Fruit fly (Drosophila melanogaster) whole organism, embryonic: ENCODE measurements around the gene Trf4-1.

Experiments used
- Aef1 ChIP-seq: fragments of 200-800 bp; sonication (Bioruptor generic); IDR thresholded peaks from 3 replicates; pipeline ENCODE4 v1.3.6; 2022; ENCODE audit warnings: missing biosample characterization, missing genetic modification characterization
- Awh ChIP-seq: fragments of 200-800 bp; sonication (Bioruptor generic); IDR thresholded peaks from 2 replicates; pipeline ENCODE4, ENCODE4 v1.3.6; 2022; ENCODE audit warnings: missing biosample characterization, missing genetic modification characterization
- B-H1 ChIP-seq: fragments of 200-800 bp; sonication (Bioruptor generic); IDR thresholded peaks from 3 replicates; pipeline ENCODE4 v1.3.6; 2022; ENCODE audit warnings: missing biosample characterization, missing genetic modification characterization
- Bgb ChIP-seq: fragments of 200-800 bp; sonication (Bioruptor generic); IDR thresholded peaks from 2 replicates; pipeline ENCODE4 v1.3.6; 2022; ENCODE audit warnings: missing biosample characterization, missing genetic modification characterization; ENCODE audit not compliant: partially characterized antibody
- CG10209 ChIP-seq: fragments of 200-800 bp; sonication (Bioruptor generic); optimal IDR thresholded peaks from 3 replicates; lab custom pipeline; 2017; ENCODE audit warnings: missing biosample characterization, mild to moderate bottlenecking, missing genetic modification characterization, missing genetic modification reagents
- CG11247 ChIP-seq: fragments of 200-800 bp; sonication (Bioruptor generic); IDR thresholded peaks from 2 replicates; pipeline ENCODE4 v1.3.6; 2022; ENCODE audit warnings: missing biosample characterization, missing genetic modification characterization
- CG11398 ChIP-seq: fragments of 200-800 bp; sonication (Bioruptor generic); optimal IDR thresholded peaks from 2 replicates; lab custom pipeline; 2016; ENCODE audit warnings: missing biosample characterization, missing genetic modification characterization
- CG11504 ChIP-seq: fragments of 200-800 bp; sonication (Bioruptor generic); optimal IDR thresholded peaks from 3 replicates; lab custom pipeline; 2019; ENCODE audit warnings: missing biosample characterization, mild to moderate bottlenecking, missing genetic modification characterization, moderate library complexity
- CG11695 ChIP-seq: fragments of 200-800 bp; sonication (Bioruptor generic); IDR thresholded peaks from 3 replicates; pipeline ENCODE4 v1.3.6; 2022; ENCODE audit warnings: missing biosample characterization, missing genetic modification characterization
- CG11696 ChIP-seq: fragments of 200-800 bp; sonication (Bioruptor generic); IDR thresholded peaks from 2 replicates; pipeline ENCODE4 v1.3.6; 2022; ENCODE audit warnings: missing biosample characterization, missing genetic modification characterization
- CG13424 ChIP-seq: fragments of 200-800 bp; sonication (Bioruptor generic); optimal IDR thresholded peaks from 2 replicates; lab custom pipeline; 2019; ENCODE audit warnings: missing biosample characterization, mild to moderate bottlenecking, missing genetic modification characterization, moderate library complexity
- CG13775 ChIP-seq: fragments of 200-800 bp; sonication (Bioruptor generic); optimal IDR thresholded peaks from 3 replicates; lab custom pipeline; 2017; ENCODE audit warnings: missing biosample characterization, mild to moderate bottlenecking, missing genetic modification characterization
- CG1792 ChIP-seq: fragments of 200-800 bp; sonication (Bioruptor generic); optimal IDR thresholded peaks from 2 replicates; lab custom pipeline; 2016; ENCODE audit warnings: missing biosample characterization, missing genetic modification characterization
- CG2120 ChIP-seq: fragments of 200-800 bp; sonication (Bioruptor generic); optimal IDR thresholded peaks from 3 replicates; lab custom pipeline; 2016; ENCODE audit warnings: missing biosample characterization, missing genetic modification characterization
- CG2202 ChIP-seq: fragments of 200-800 bp; sonication (Bioruptor generic); optimal IDR thresholded peaks from 2 replicates; lab custom pipeline; 2018; ENCODE audit warnings: missing biosample characterization, mild to moderate bottlenecking, missing genetic modification characterization
- CG30403 ChIP-seq: fragments of 200-800 bp; sonication (Bioruptor generic); optimal IDR thresholded peaks from 3 replicates; lab custom pipeline; 2016; ENCODE audit warnings: missing biosample characterization, missing genetic modification characterization
- CG34224 ChIP-seq: fragments of 200-800 bp; sonication (Bioruptor generic); IDR thresholded peaks from 3 replicates; pipeline ENCODE4 v1.3.6; 2022; ENCODE audit warnings: missing biosample characterization, missing genetic modification characterization; ENCODE audit not compliant: partially characterized antibody
- CG4730 ChIP-seq: fragments of 200-800 bp; sonication (Bioruptor generic); IDR thresholded peaks from 2 replicates; pipeline ENCODE4 v1.3.6; 2022; ENCODE audit warnings: missing biosample characterization, missing genetic modification characterization
- CG5180 ChIP-seq: fragments of 200-800 bp; sonication (Bioruptor generic); optimal IDR thresholded peaks from 3 replicates; lab custom pipeline; 2017; ENCODE audit warnings: missing biosample characterization, missing genetic modification characterization, mild to moderate bottlenecking, moderate library complexity, missing genetic modification reagents
- CG5953 ChIP-seq: fragments of 200-800 bp; sonication (Bioruptor generic); IDR thresholded peaks from 2 replicates; pipeline ENCODE4 v1.3.6; 2022; ENCODE audit warnings: missing biosample characterization, missing genetic modification characterization
- CG6813 ChIP-seq: fragments of 200-800 bp; sonication (Bioruptor generic); optimal IDR thresholded peaks from 2 replicates; lab custom pipeline; 2017; ENCODE audit warnings: missing biosample characterization, missing genetic modification characterization, mild to moderate bottlenecking, moderate library complexity, missing genetic modification reagents
- CG8765 ChIP-seq: fragments of 200-800 bp; sonication (Bioruptor generic); IDR thresholded peaks from 2 replicates; pipeline ENCODE4 v1.3.6; 2022; ENCODE audit warnings: missing biosample characterization, missing genetic modification characterization
- CG9727 ChIP-seq: fragments of 200-800 bp; sonication (Bioruptor generic); optimal IDR thresholded peaks from 3 replicates; lab custom pipeline; 2017; ENCODE audit warnings: missing biosample characterization, mild to moderate bottlenecking, missing genetic modification characterization
- CG9817 ChIP-seq: fragments of 200-800 bp; sonication (Bioruptor generic); optimal IDR thresholded peaks from 2 replicates; lab custom pipeline; 2018; ENCODE audit warnings: missing biosample characterization, mild to moderate bottlenecking, missing genetic modification characterization, moderate library complexity
- Dip2 ChIP-seq: fragments of 200-800 bp; sonication (Bioruptor generic); IDR thresholded peaks from 2 replicates; pipeline ENCODE4 v1.3.6; 2022; ENCODE audit warnings: missing biosample characterization, missing genetic modification characterization
- HLHmδ ChIP-seq: fragments of 200-800 bp; sonication (Bioruptor generic); optimal IDR thresholded peaks from 2 replicates; lab custom pipeline; 2018; ENCODE audit warnings: missing biosample characterization, mild to moderate bottlenecking, missing genetic modification characterization, moderate library complexity
- Optix ChIP-seq: fragments of 200-800 bp; sonication (Bioruptor generic); IDR thresholded peaks from 3 replicates; pipeline ENCODE4 v1.3.6; 2022; ENCODE audit warnings: missing biosample characterization, missing genetic modification characterization
- Poxn ChIP-seq: fragments of 200-800 bp; sonication (Bioruptor generic); IDR thresholded peaks from 2 replicates; pipeline ENCODE4 v1.3.6; 2022; ENCODE audit warnings: missing biosample characterization, missing genetic modification characterization
- Sry-β ChIP-seq: fragments of 200-800 bp; sonication (Bioruptor generic); optimal IDR thresholded peaks from 2 replicates; lab custom pipeline; 2018; ENCODE audit warnings: missing biosample characterization, mild to moderate bottlenecking, missing genetic modification characterization, moderate library complexity
- al ChIP-seq: fragments of 200-800 bp; sonication (Bioruptor generic); IDR thresholded peaks from 2 replicates; pipeline ENCODE4 v1.3.6; 2022; ENCODE audit warnings: missing biosample characterization, missing genetic modification characterization
- chinmo ChIP-seq: fragments of 200-800 bp; sonication (Bioruptor generic); IDR thresholded peaks from 4 replicates; pipeline ENCODE4 v1.3.6; 2022; ENCODE audit warnings: missing biosample characterization, missing genetic modification characterization; ENCODE audit not compliant: partially characterized antibody
- chm ChIP-seq: fragments of 200-800 bp; sonication (Bioruptor generic); IDR thresholded peaks from 2 replicates; pipeline ENCODE4 v1.3.6; 2022; ENCODE audit warnings: missing biosample characterization, missing genetic modification characterization
- dmrt99B ChIP-seq: fragments of 200-800 bp; sonication (Bioruptor generic); optimal IDR thresholded peaks from 2 replicates; lab custom pipeline; 2018; ENCODE audit warnings: missing biosample characterization, mild to moderate bottlenecking, missing genetic modification characterization, moderate library complexity
- dpn ChIP-seq, 2 experiments: fragments of 200-800 bp; sonication (Bioruptor generic); optimal IDR thresholded peaks; 3 replicates each; lab custom pipeline; 2016; ENCODE audit warnings: missing biosample characterization in 2 of 2, missing genetic modification characterization in 2 of 2
- dysf ChIP-seq: fragments of 200-800 bp; sonication (Bioruptor generic); IDR thresholded peaks from 3 replicates; pipeline ENCODE4 v1.3.6; 2022; ENCODE audit warnings: missing biosample characterization, missing genetic modification characterization
- gfzf ChIP-seq: fragments of 200-800 bp; sonication (Bioruptor generic); optimal IDR thresholded peaks from 2 replicates; lab custom pipeline; 2016; ENCODE audit warnings: missing biosample characterization, mild to moderate bottlenecking, missing genetic modification characterization, moderate library complexity
- gsb ChIP-seq: fragments of 200-800 bp; sonication (Bioruptor generic); IDR thresholded peaks from 2 replicates; pipeline ENCODE4 v1.3.6; 2022; ENCODE audit warnings: missing biosample characterization, missing genetic modification characterization
- h ChIP-seq: fragments of >200 bp; optimal IDR thresholded peaks from 2 replicates; lab custom pipeline; 2017
- hkb ChIP-seq, 2 experiments: fragments of 200-800 bp in 1 of 2; fragments of >200 bp in 1 of 2; sonication (Bioruptor generic) in 1 of 2; IDR thresholded peaks in 1 of 2; optimal IDR thresholded peaks in 1 of 2; 2 replicates each; pipeline versions ENCODE4 v1.3.6 to Lab custom; 2017 to 2022; ENCODE audit warnings: missing biosample characterization in 1 of 2, missing genetic modification characterization in 1 of 2
- jigr1 ChIP-seq: fragments of 200-800 bp; sonication (Bioruptor generic); IDR thresholded peaks from 3 replicates; pipeline ENCODE4 v1.3.6; 2022; ENCODE audit warnings: missing biosample characterization, missing genetic modification characterization
- kah ChIP-seq: fragments of 200-800 bp; sonication (Bioruptor generic); optimal IDR thresholded peaks from 2 replicates; lab custom pipeline; 2018; ENCODE audit warnings: missing biosample characterization, mild to moderate bottlenecking, missing genetic modification characterization
- mam ChIP-seq: fragments of 200-800 bp; sonication (Bioruptor generic); optimal IDR thresholded peaks from 3 replicates; lab custom pipeline; 2016; ENCODE audit warnings: missing biosample characterization, missing genetic modification characterization
- nom ChIP-seq: fragments of 200-800 bp; sonication (Bioruptor generic); optimal IDR thresholded peaks from 2 replicates; lab custom pipeline; 2017; ENCODE audit warnings: missing biosample characterization, missing genetic modification characterization, mild to moderate bottlenecking, moderate library complexity, missing genetic modification reagents
- otp ChIP-seq: fragments of 200-800 bp; sonication (Bioruptor generic); IDR thresholded peaks from 3 replicates; pipeline ENCODE4, ENCODE4 v1.3.6; 2022; ENCODE audit warnings: missing biosample characterization, missing genetic modification characterization
- schlank ChIP-seq: fragments of 200-800 bp; sonication (Bioruptor generic); optimal IDR thresholded peaks from 2 replicates; lab custom pipeline; 2018; ENCODE audit warnings: missing biosample characterization, mild to moderate bottlenecking, missing genetic modification characterization
- sens ChIP-seq: fragments of 200-800 bp; sonication (Bioruptor generic); peaks from one replicate; lab custom pipeline; 2016; ENCODE audit warnings: missing biosample characterization, missing genetic modification characterization
- sqz ChIP-seq: fragments of 200-800 bp; sonication (Bioruptor generic); optimal IDR thresholded peaks from 3 replicates; lab custom pipeline; 2018; ENCODE audit warnings: missing biosample characterization, mild to moderate bottlenecking, missing genetic modification characterization
- tap ChIP-seq: fragments of 200-800 bp; optimal IDR thresholded peaks from 3 replicates; lab custom pipeline; 2019; ENCODE audit warnings: missing biosample characterization, mild to moderate bottlenecking, missing genetic modification characterization, moderate library complexity
- tgo ChIP-seq: fragments of 200-800 bp; sonication (Bioruptor generic); IDR thresholded peaks from 3 replicates; pipeline ENCODE4 v1.3.6; 2022; ENCODE audit warnings: missing biosample characterization, missing genetic modification characterization
- unc-4 ChIP-seq: fragments of 200-800 bp; sonication (Bioruptor generic); IDR thresholded peaks from 2 replicates; pipeline ENCODE4 v1.3.6; 2022; ENCODE audit warnings: missing biosample characterization, missing genetic modification characterization; ENCODE audit not compliant: partially characterized antibody
- wdn ChIP-seq: fragments of 200-800 bp; sonication (Bioruptor generic); IDR thresholded peaks from 2 replicates; pipeline ENCODE4 v1.3.6; 2022; ENCODE audit warnings: missing biosample characterization, missing genetic modification characterization

Gene Trf4-1

DNA sequence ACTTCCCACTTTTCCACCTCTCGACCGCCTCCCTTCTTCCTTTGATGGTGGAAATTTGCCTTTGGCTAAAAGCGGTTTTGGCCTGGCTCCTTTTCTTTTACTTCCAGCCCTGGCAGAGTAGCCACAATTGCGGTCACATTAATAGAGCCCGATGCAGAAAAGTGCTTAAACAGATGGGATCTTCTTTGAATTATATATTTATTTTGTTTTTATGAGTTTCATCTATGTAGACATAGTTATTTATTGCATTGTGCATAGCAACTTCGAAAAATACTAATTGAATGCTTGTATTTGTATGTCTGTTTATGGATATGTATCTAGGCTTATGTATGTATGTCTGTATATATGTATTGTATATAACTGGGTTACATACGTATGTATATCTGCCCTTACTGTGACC is 18.1 kb upstream of the Trf4-1 start (continued):
- TF ChIP-seq CG11247 (GFP tag; lab: Robert Waterston, UW) = peak; percentile 36; the same call in 1 of the 2 replicates
- no peak for TF ChIP-seq otp (GFP tag; lab: Robert Waterston, UW)
- TF ChIP-seq CG9727 (GFP tag; lab: Kevin White, UChicago) = peak; percentile 30
- TF ChIP-seq CG11695 (GFP tag; lab: Robert Waterston, UW) = peak; percentile 48; the same call in 1 of the 3 replicates
- peak; percentile 30; the same call in 1 of the 3 replicates for TF ChIP-seq Aef1 (GFP tag; lab: Robert Waterston, UW)
- no peak for TF ChIP-seq CG1792
- no peak for TF ChIP-seq unc-4 (GFP tag; lab: Robert Waterston, UW)
- peak; percentile 26; the same call in 1 of the 3 replicates for TF ChIP-seq B-H1 (GFP tag; lab: Robert Waterston, UW)
- TF ChIP-seq CG9817 (tag; lab: Kevin White, UChicago) = peak; percentile 56
- TF ChIP-seq CG8765 (GFP tag; lab: Robert Waterston, UW) = no peak
- no peak for TF ChIP-seq chm (GFP tag; lab: Robert Waterston, UW)
- TF ChIP-seq CG5953 (GFP tag; lab: Robert Waterston, UW) = 0 out of 2 replicates have a peak, but pooled peaks have one; percentile 37
- peak; percentile 1 to 45 for TF ChIP-seq dpn (GFP tag; optimal IDR thresholded peaks at IDR 0.05; lab: Kevin White, UChicago)
- TF ChIP-seq jigr1 (GFP tag; lab: Robert Waterston, UW) = no peak
- peak; percentile 31; the same call in 1 of the 3 replicates for TF ChIP-seq tgo
- TF ChIP-seq CG5180 (GFP tag; lab: Kevin White, UChicago) = peak; percentile 6
- TF ChIP-seq CG6813 = peak; percentile 60
- peak; percentile 78 for TF ChIP-seq CG11504 (tag; lab: Kevin White, UChicago)
- no peak for TF ChIP-seq gfzf (GFP tag; lab: Kevin White, UChicago)
- peak; percentile 73 for TF ChIP-seq sens (GFP tag; lab: Kevin White, UChicago)
- peak; percentile 42 for TF ChIP-seq tap
- no peak for TF ChIP-seq Poxn (GFP tag; lab: Robert Waterston, UW)
- TF ChIP-seq dysf (GFP tag; lab: Robert Waterston, UW) = peak; percentile 64; the same call in 2 of the 3 replicates
- peak; percentile 40 for TF ChIP-seq mam
- TF ChIP-seq hkb (optimal IDR thresholded peaks at IDR 0.05; lab: Kevin White, UChicago) = no peak
- peak; percentile 74 for TF ChIP-seq hkb (GFP tag; IDR thresholded peaks at IDR 0.05; lab: Robert Waterston, UW)
- TF ChIP-seq al = 0 out of 2 replicates have a peak, but pooled peaks have one; percentile 14
- TF ChIP-seq gsb = peak; percentile 42; the same call in 1 of the 2 replicates
- peak; percentile 72 for TF ChIP-seq CG11696
- no peak for TF ChIP-seq chinmo (GFP tag; lab: Robert Waterston, UW)
- no peak for TF ChIP-seq h (lab: Kevin White, UChicago)
- TF ChIP-seq wdn (GFP tag; lab: Robert Waterston, UW) = peak; percentile 53; the same call in 1 of the 2 replicates

DNA sequence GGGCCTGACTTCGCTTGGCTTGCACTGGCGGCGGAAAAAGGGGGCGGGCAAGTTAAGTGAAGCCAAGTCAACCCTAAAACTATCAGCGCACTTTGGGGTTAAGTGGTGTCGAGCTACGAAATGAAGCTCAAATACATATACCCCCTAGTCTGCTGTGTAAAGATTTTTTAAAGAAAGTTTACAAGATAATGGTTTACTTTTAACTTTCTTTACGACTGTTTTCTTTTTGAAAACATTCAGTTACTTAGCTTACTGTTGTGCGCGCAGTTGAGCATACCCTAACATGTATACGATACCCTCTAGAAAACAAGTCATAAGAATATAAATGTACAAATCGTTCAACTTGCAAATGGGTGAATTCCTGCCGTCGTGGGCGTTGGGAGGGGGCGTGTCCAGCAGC is 17.4 kb upstream of the Trf4-1 start:
- TF ChIP-seq Dip2 (GFP tag; lab: Robert Waterston, UW) (no peak), Bgb (GFP tag; lab: Robert Waterston, UW) (no peak), CG11398 (no peak), dmrt99B (tag; lab: Kevin White, UChicago) (no peak), wdn (GFP tag; lab: Robert Waterston, UW) (no peak), CG13424 (peak; percentile 29), Sry-β (GFP tag; lab: Kevin White, UChicago) (no peak), schlank (tag; lab: Kevin White, UChicago) (no peak), CG2202 (tag; lab: Kevin White, UChicago) (no peak), nom (GFP tag; lab: Kevin White, UChicago) (no peak), CG10209 (GFP tag; lab: Kevin White, UChicago) (peak; percentile 8), HLHmδ (GFP tag; lab: Kevin White, UChicago) (no peak), kah (GFP tag; lab: Kevin White, UChicago) (no peak), CG2120 (GFP tag; lab: Kevin White, UChicago) (peak; percentile 58), CG13775 (no peak), otp (GFP tag; lab: Robert Waterston, UW) (no peak), Awh (no peak), CG34224 (GFP tag; lab: Robert Waterston, UW) (no peak), CG30403 (peak; percentile 33), CG11695 (GFP tag; lab: Robert Waterston, UW) (no peak), CG4730 (GFP tag; lab: Robert Waterston, UW) (no peak), sqz (GFP tag; lab: Kevin White, UChicago) (no peak), Optix (0 out of 3 replicates have a peak, but pooled peaks have one; percentile 29)
